Worm (Caenorhabditis elegans): ENCODE measurements around the gene K01A2.10.

ce11 chrII:273872-274271 lies 49.0 kb downstream of the K01A2.10 start, which contains the start of gene B0432.7:
- TF ChIP-seq med-1 (GFP tag; optimal IDR thresholded peaks at IDR 0.05; ENCODE audit: insufficient read depth) (no peak), flt-1 (GFP tag; IDR thresholded peaks at IDR 0.05) (no peak), tab-1 (GFP tag; IDR thresholded peaks at IDR 0.05) (no peak), T22C8.4 (GFP tag; IDR thresholded peaks at IDR 0.05) (no peak), ztf-23 (GFP tag; IDR thresholded peaks at IDR 0.05) (no peak), ztf-29 (GFP tag; IDR thresholded peaks at IDR 0.05) (no peak), klf-2 (GFP tag; conservative IDR thresholded peaks at IDR 0.05) (no peak), ref-1 (GFP tag; conservative IDR thresholded peaks at IDR 0.05) (no peak)
